Fruit fly (Drosophila melanogaster) whole organism, embryonic: ENCODE measurements around the gene ohgt.

Experiments used
- Atf3 ChIP-seq: fragments of 200-800 bp; sonication (Bioruptor generic); optimal IDR thresholded peaks from 3 replicates; lab custom pipeline; 2016; ENCODE audit warnings: missing biosample characterization, missing genetic modification characterization
- CG15073 ChIP-seq: fragments of 200-800 bp; sonication (Bioruptor generic); optimal IDR thresholded peaks from 2 replicates; lab custom pipeline; 2016; ENCODE audit warnings: missing biosample characterization, missing genetic modification characterization
- CG15479 ChIP-seq: fragments of 200-800 bp; sonication (Bioruptor generic); optimal IDR thresholded peaks from 3 replicates; lab custom pipeline; 2019; ENCODE audit warnings: missing biosample characterization, mild to moderate bottlenecking, missing genetic modification characterization, moderate library complexity
- CG17359 ChIP-seq: fragments of 200-800 bp; sonication (Bioruptor generic); optimal IDR thresholded peaks from 3 replicates; lab custom pipeline; 2018; ENCODE audit warnings: missing biosample characterization, mild to moderate bottlenecking, missing genetic modification characterization, moderate library complexity
- CG1792 ChIP-seq: fragments of 200-800 bp; sonication (Bioruptor generic); optimal IDR thresholded peaks from 2 replicates; lab custom pipeline; 2016; ENCODE audit warnings: missing biosample characterization, missing genetic modification characterization
- CG18476 ChIP-seq: fragments of 200-800 bp; sonication (Bioruptor generic); optimal IDR thresholded peaks from 2 replicates; lab custom pipeline; 2016; ENCODE audit warnings: missing biosample characterization, mild to moderate bottlenecking, missing genetic modification characterization
- CG18599 ChIP-seq: fragments of 200-800 bp; sonication (Bioruptor generic); optimal IDR thresholded peaks from 3 replicates; lab custom pipeline; 2017; ENCODE audit warnings: missing biosample characterization, missing genetic modification characterization, mild to moderate bottlenecking, moderate library complexity, missing genetic modification reagents
- CG2116 ChIP-seq: fragments of 200-800 bp; sonication (Bioruptor generic); optimal IDR thresholded peaks from 3 replicates; lab custom pipeline; 2018; ENCODE audit warnings: missing biosample characterization, mild to moderate bottlenecking, missing genetic modification characterization
- CG32532 ChIP-seq: fragments of 200-800 bp; sonication (Bioruptor generic); IDR thresholded peaks from 2 replicates; pipeline ENCODE4 v1.3.6; 2022; ENCODE audit warnings: missing biosample characterization, missing genetic modification characterization
- CG34376 ChIP-seq: fragments of 200-800 bp; sonication (Bioruptor generic); optimal IDR thresholded peaks from 2 replicates; lab custom pipeline; 2018; ENCODE audit warnings: missing biosample characterization, mild to moderate bottlenecking, missing genetic modification characterization
- CG3838 ChIP-seq: fragments of 200-800 bp; sonication (Bioruptor generic); optimal IDR thresholded peaks from 3 replicates; lab custom pipeline; 2016; ENCODE audit warnings: missing biosample characterization, missing genetic modification characterization
- CG42726 ChIP-seq: fragments of 200-800 bp; sonication (Bioruptor generic); IDR thresholded peaks from 2 replicates; pipeline ENCODE4 v1.3.6; 2022; ENCODE audit warnings: missing biosample characterization, missing genetic modification characterization; ENCODE audit not compliant: partially characterized antibody
- CG6175 ChIP-seq: fragments of 200-800 bp; sonication (Bioruptor generic); IDR thresholded peaks from 3 replicates; pipeline ENCODE4 v1.3.6; 2022; ENCODE audit warnings: missing biosample characterization, missing genetic modification characterization
- CG8281 ChIP-seq: fragments of 200-800 bp; sonication (Bioruptor generic); optimal IDR thresholded peaks from 2 replicates; lab custom pipeline; 2018; ENCODE audit warnings: missing biosample characterization, mild to moderate bottlenecking, missing genetic modification characterization, moderate library complexity
- CG9215 ChIP-seq: fragments of 200-800 bp; sonication (Bioruptor generic); IDR thresholded peaks from 2 replicates; pipeline ENCODE4 v1.3.6; 2022; ENCODE audit warnings: missing biosample characterization, missing genetic modification characterization
- Dfd ChIP-seq, 2 experiments: fragments of >200 bp; optimal IDR thresholded peaks; 2 replicates each; lab custom pipeline; 2017; ENCODE audit warnings: missing biosample characterization in 2 of 2, missing genetic modification characterization in 2 of 2
- H2.0 ChIP-seq: fragments of 200-800 bp; sonication (Bioruptor generic); IDR thresholded peaks from 2 replicates; pipeline ENCODE4 v1.3.6; 2022; ENCODE audit warnings: missing biosample characterization, missing genetic modification characterization
- HmgD ChIP-seq: fragments of 200-800 bp; sonication (Bioruptor generic); optimal IDR thresholded peaks from 3 replicates; lab custom pipeline; 2016; ENCODE audit warnings: missing biosample characterization, missing genetic modification characterization
- Hmx ChIP-seq: fragments of 200-800 bp; sonication (Bioruptor generic); optimal IDR thresholded peaks from 2 replicates; lab custom pipeline; 2016; ENCODE audit warnings: missing biosample characterization, missing genetic modification characterization
- Mad ChIP-seq: fragments of 200-800 bp; sonication (Bioruptor generic); optimal IDR thresholded peaks from 2 replicates; lab custom pipeline; 2016; ENCODE audit warnings: missing biosample characterization, missing genetic modification characterization
- Meics ChIP-seq: fragments of 200-800 bp; sonication (Bioruptor generic); optimal IDR thresholded peaks from 2 replicates; lab custom pipeline; 2017; ENCODE audit warnings: missing biosample characterization, mild to moderate bottlenecking, missing genetic modification characterization
- NC2α ChIP-seq: fragments of 200-800 bp; sonication (Bioruptor generic); optimal IDR thresholded peaks from 2 replicates; lab custom pipeline; 2016; ENCODE audit warnings: missing biosample characterization, missing genetic modification characterization
- Opbp ChIP-seq: fragments of 200-800 bp; sonication (Bioruptor generic); IDR thresholded peaks from 3 replicates; pipeline ENCODE4 v1.3.6; 2022; ENCODE audit warnings: missing biosample characterization, missing genetic modification characterization; ENCODE audit not compliant: partially characterized antibody
- Usf ChIP-seq: fragments of 200-800 bp; sonication (Bioruptor generic); optimal IDR thresholded peaks from 2 replicates; lab custom pipeline; 2017; ENCODE audit warnings: missing genotype, missing biosample characterization, missing genetic modification characterization
- abd-A ChIP-seq: fragments of 200-800 bp; sonication (Bioruptor generic); optimal IDR thresholded peaks from 3 replicates; lab custom pipeline; 2019; ENCODE audit warnings: missing biosample characterization, mild to moderate bottlenecking, missing genetic modification characterization, moderate library complexity
- aop ChIP-seq: fragments of 200-800 bp; sonication (Bioruptor generic); IDR thresholded peaks from 2 replicates; pipeline ENCODE4 v1.3.6; 2022; ENCODE audit warnings: missing biosample characterization, missing genetic modification characterization
- croc ChIP-seq: fragments of 200-800 bp; sonication (Bioruptor generic); conservative IDR thresholded peaks from 3 replicates; pipeline ENCODE4 v1.3.6; 2022; ENCODE audit warnings: missing biosample characterization, missing genetic modification characterization
- emc ChIP-seq: fragments of 200-800 bp; sonication (Bioruptor generic); optimal IDR thresholded peaks from 2 replicates; lab custom pipeline; 2016; ENCODE audit warnings: missing biosample characterization, missing genetic modification characterization
- gro ChIP-seq: fragments of 200-800 bp; sonication (Bioruptor generic); optimal IDR thresholded peaks from 2 replicates; lab custom pipeline; 2016; ENCODE audit warnings: missing biosample characterization, missing genetic modification characterization
- hbn ChIP-seq: fragments of 200-800 bp; sonication (Bioruptor generic); IDR thresholded peaks from 2 replicates; pipeline ENCODE4 v1.3.6; 2022; ENCODE audit warnings: missing biosample characterization, missing genetic modification characterization; ENCODE audit not compliant: partially characterized antibody
- insv ChIP-seq, 2 experiments: fragments of 200-800 bp; sonication (Bioruptor generic); optimal IDR thresholded peaks; 3 replicates each; lab custom pipeline; 2016 to 2018; ENCODE audit warnings: missing biosample characterization in 2 of 2, missing genetic modification characterization in 2 of 2
- jigr1 ChIP-seq: fragments of 200-800 bp; sonication (Bioruptor generic); IDR thresholded peaks from 3 replicates; pipeline ENCODE4 v1.3.6; 2022; ENCODE audit warnings: missing biosample characterization, missing genetic modification characterization
- knrl ChIP-seq: fragments of 200-800 bp; sonication (Bioruptor generic); IDR thresholded peaks from 3 replicates; pipeline ENCODE4 v1.3.6; 2022; ENCODE audit warnings: missing biosample characterization, missing genetic modification characterization; ENCODE audit not compliant: partially characterized antibody
- lov ChIP-seq, 2 experiments: fragments of 200-800 bp in 1 of 2; fragments of >200 bp in 1 of 2; sonication (Bioruptor generic) in 1 of 2; IDR thresholded peaks in 1 of 2; optimal IDR thresholded peaks in 1 of 2; 2 replicates in 1 of 2; 3 replicates in 1 of 2; pipeline versions ENCODE4 v1.3.6 to Lab custom; 2017 to 2022; ENCODE audit warnings: missing biosample characterization in 1 of 2, missing genetic modification characterization in 1 of 2
- maf-S ChIP-seq: fragments of 200-800 bp; sonication (Bioruptor generic); optimal IDR thresholded peaks from 2 replicates; lab custom pipeline; 2016; ENCODE audit warnings: missing biosample characterization, missing genetic modification characterization
- oc ChIP-seq: fragments of 200-800 bp; sonication (Bioruptor generic); optimal IDR thresholded peaks from 2 replicates; lab custom pipeline; 2018; ENCODE audit warnings: missing biosample characterization, mild to moderate bottlenecking, missing genetic modification characterization, moderate library complexity
- pnt ChIP-seq: fragments of 200-800 bp; sonication (Bioruptor generic); optimal IDR thresholded peaks from 3 replicates; lab custom pipeline; 2016; ENCODE audit warnings: missing biosample characterization, missing genetic modification characterization
- prd ChIP-seq, 3 experiments: fragments of >200 bp in 2 of 3; fragments of 200-800 bp in 1 of 3; sonication (Bioruptor generic) in 1 of 3; optimal IDR thresholded peaks in 2 of 3; IDR thresholded peaks in 1 of 3; 2 replicates in 2 of 3; 3 replicates in 1 of 3; pipeline versions ENCODE4 v1.3.6 to Lab custom; 2017 to 2022; ENCODE audit warnings: missing biosample characterization in 1 of 3, missing genetic modification characterization in 1 of 3
- pros ChIP-seq: fragments of 200-800 bp; sonication (Bioruptor generic); optimal IDR thresholded peaks from 3 replicates; lab custom pipeline; 2019; ENCODE audit warnings: missing biosample characterization, mild to moderate bottlenecking, missing genetic modification characterization, moderate library complexity
- ro ChIP-seq: fragments of 200-800 bp; sonication (Bioruptor generic); IDR thresholded peaks from 2 replicates; pipeline ENCODE4 v1.3.6; 2022; ENCODE audit warnings: missing biosample characterization, missing genetic modification characterization
- sc ChIP-seq, 3 experiments: fragments of >200 bp in 2 of 3; fragments of 200-800 bp in 1 of 3; sonication (Bioruptor generic) in 1 of 3; optimal IDR thresholded peaks; 2 replicates in 2 of 3; 3 replicates in 1 of 3; lab custom pipeline; 2017; ENCODE audit warnings: mild to moderate bottlenecking in 1 of 3, missing biosample characterization in 1 of 3, missing genetic modification characterization in 1 of 3, missing genetic modification reagents in 1 of 3
- sens-2 ChIP-seq: fragments of 200-800 bp; sonication (Bioruptor generic); IDR thresholded peaks from 2 replicates; pipeline ENCODE4 v1.3.6; 2022; ENCODE audit warnings: missing biosample characterization, missing genetic modification characterization
- sisA ChIP-seq: fragments of 200-800 bp; sonication (Bioruptor generic); IDR thresholded peaks from 2 replicates; pipeline ENCODE4 v1.3.6; 2022; ENCODE audit warnings: missing biosample characterization, missing genetic modification characterization
- slbo ChIP-seq: fragments of 200-800 bp; sonication (Bioruptor generic); IDR thresholded peaks from 2 replicates; pipeline ENCODE4 v1.3.6; 2022; ENCODE audit warnings: missing biosample characterization, missing genetic modification characterization
- ssp ChIP-seq: fragments of 200-800 bp; sonication (Bioruptor generic); IDR thresholded peaks from 2 replicates; pipeline ENCODE4 v1.3.6; 2022; ENCODE audit warnings: missing biosample characterization, missing genetic modification characterization
- tup ChIP-seq: fragments of 200-800 bp; sonication (Bioruptor generic); optimal IDR thresholded peaks from 2 replicates; lab custom pipeline; 2016; ENCODE audit warnings: missing biosample characterization, mild to moderate bottlenecking, missing genetic modification characterization, moderate library complexity
- wdn ChIP-seq: fragments of 200-800 bp; sonication (Bioruptor generic); IDR thresholded peaks from 2 replicates; pipeline ENCODE4 v1.3.6; 2022; ENCODE audit warnings: missing biosample characterization, missing genetic modification characterization
- wek ChIP-seq: fragments of 200-800 bp; sonication (Bioruptor generic); optimal IDR thresholded peaks from 3 replicates; lab custom pipeline; 2018; ENCODE audit warnings: missing biosample characterization, mild to moderate bottlenecking, missing genetic modification characterization, moderate library complexity

ohgt gene

dm6 chr3R:10032951-10033720 lies 15.9 kb upstream of the ohgt start (continued):
- TF ChIP-seq CG2116 (GFP tag; lab: Kevin White, UChicago) (no peak), CG18599 (GFP tag; lab: Kevin White, UChicago) (peak; percentile 22), sens-2 (GFP tag; lab: Robert Waterston, UW) (no peak), CG8281 (tag; lab: Kevin White, UChicago) (peak; percentile 99), wek (no peak), CG1792 (GFP tag; lab: Kevin White, UChicago) (no peak), Meics (GFP tag; lab: Kevin White, UChicago) (no peak), gro (GFP tag; lab: Kevin White, UChicago) (no peak), Usf (GFP tag; lab: Kevin White, UChicago) (no peak), CG18476 (GFP tag; lab: Kevin White, UChicago) (no peak), HmgD (GFP tag; lab: Kevin White, UChicago) (no peak), wdn (no peak), CG3838 (GFP tag; lab: Kevin White, UChicago) (no peak), prd (optimal IDR thresholded peaks at IDR 0.05; lab: Kevin White, UChicago) (no peak), prd (GFP tag; IDR thresholded peaks at IDR 0.05; lab: Robert Waterston, UW) (peak; percentile 25; the same call in 1 of the 3 replicates), pros (GFP tag; lab: Kevin White, UChicago) (no peak), Dfd (GFP tag; optimal IDR thresholded peaks at IDR 0.05; lab: Kevin White, UChicago) (no peak), Hmx (GFP tag; lab: Kevin White, UChicago) (no peak), slbo (GFP tag; lab: Robert Waterston, UW) (no peak), maf-S (GFP tag; lab: Kevin White, UChicago) (no peak), CG15479 (GFP tag; lab: Kevin White, UChicago) (no peak), emc (no peak), CG34376 (no peak), pnt (no peak), CG6175 (GFP tag; lab: Robert Waterston, UW) (no peak), ro (no peak), oc (no peak), CG15073 (no peak), tup (GFP tag; lab: Kevin White, UChicago) (no peak), Atf3 (GFP tag; lab: Kevin White, UChicago) (no peak), abd-A (tag; lab: Kevin White, UChicago) (no peak), sc (optimal IDR thresholded peaks at IDR 0.05; lab: Kevin White, UChicago) (no peak), sc (GFP tag; optimal IDR thresholded peaks at IDR 0.05; lab: Kevin White, UChicago) (no peak), CG42726 (GFP tag; lab: Robert Waterston, UW) (no peak), NC2α (GFP tag; lab: Kevin White, UChicago) (no peak), CG17359 (peak; percentile 40), H2.0 (no peak), croc (GFP tag; lab: Robert Waterston, UW) (no peak), Opbp (GFP tag; lab: Robert Waterston, UW) (no peak), lov (optimal IDR thresholded peaks at IDR 0.05; lab: Kevin White, UChicago) (no peak), lov (GFP tag; IDR thresholded peaks at IDR 0.05; lab: Robert Waterston, UW) (no peak), aop (no peak), CG32532 (no peak), CG9215 (GFP tag; lab: Robert Waterston, UW) (no peak), hbn (GFP tag; lab: Robert Waterston, UW) (no peak), Mad (GFP tag; lab: Kevin White, UChicago) (no peak), knrl (GFP tag; lab: Robert Waterston, UW) (no peak), jigr1 (GFP tag; lab: Robert Waterston, UW) (no peak), sisA (GFP tag; lab: Robert Waterston, UW) (no peak), insv (GFP tag; optimal IDR thresholded peaks at IDR 0.05; lab: Kevin White, UChicago) (no peak), ssp (GFP tag; lab: Robert Waterston, UW) (no peak)
